ENCODE assay signal across 3 worm cellular contexts in genomic region chrII:9591071-9591470, ce11.
TF ChIP-seq lines count a peak whose summit lies in the region.

E02H1.1 (minus strand) TSS chrII:9591164.
tag-124 (plus strand) TSS chrII:9591292.

TF ChIP-seq in whole organism, L1 larva, 84 proteins besides CTCF, POLR2A, EP300 and RAD21 (continued from another document and continues in another):
- TF ChIP-seq unc-86 (tag; optimal IDR thresholded peaks at IDR 0.05; lab: Kevin White, UChicago), result peak; percentile 81
- no peak for TF ChIP-seq ces-1 (GFP tag; optimal IDR thresholded peaks at IDR 0.05; lab: Kevin White, UChicago)
- peak; percentile 95 for TF ChIP-seq sox-4 (tag; optimal IDR thresholded peaks at IDR 0.05; lab: Kevin White, UChicago)
- no peak for TF ChIP-seq sptf-1 (tag; optimal IDR thresholded peaks at IDR 0.05; lab: Kevin White, UChicago)
- peak; percentile 79 for TF ChIP-seq ztf-4 (tag; optimal IDR thresholded peaks at IDR 0.05; lab: Kevin White, UChicago)
- TF ChIP-seq nhr-20 (tag; optimal IDR thresholded peaks at IDR 0.05; lab: Kevin White, UChicago), result peak; percentile 94
- peak; percentile 37 for TF ChIP-seq C34B4.2 (tag; optimal IDR thresholded peaks at IDR 0.05; lab: Kevin White, UChicago)
- peak; percentile 93 for TF ChIP-seq nhr-47 (tag; optimal IDR thresholded peaks at IDR 0.05; lab: Kevin White, UChicago)
- TF ChIP-seq mef-2 (tag; optimal IDR thresholded peaks at IDR 0.05; lab: Kevin White, UChicago), result no peak
- TF ChIP-seq ets-5 (GFP tag; IDR thresholded peaks at IDR 0.05; lab: Robert Waterston, UW), result no peak
- peak; percentile 80 for TF ChIP-seq unc-98 (GFP tag; IDR thresholded peaks at IDR 0.05; lab: Robert Waterston, UW)
- TF ChIP-seq lin-39 (tag; optimal IDR thresholded peaks at IDR 0.05; lab: Kevin White, UChicago), result peak; percentile 62
- no peak for TF ChIP-seq nhr-76 (tag; optimal IDR thresholded peaks at IDR 0.05; lab: Kevin White, UChicago)
- TF ChIP-seq elt-2 (tag; optimal IDR thresholded peaks at IDR 0.05; lab: Kevin White, UChicago), result peak; percentile 88
- TF ChIP-seq F16B12.6 (tag; optimal IDR thresholded peaks at IDR 0.05; lab: Kevin White, UChicago), result peak; percentile 33
- TF ChIP-seq skn-1 (tag; optimal IDR thresholded peaks at IDR 0.05; lab: Kevin White, UChicago), result peak; percentile 62
- peak; percentile 96 for TF ChIP-seq fkh-4 (tag; optimal IDR thresholded peaks at IDR 0.05; lab: Kevin White, UChicago; ENCODE audit: borderline replicate concordance)
- TF ChIP-seq lir-3 (tag; optimal IDR thresholded peaks at IDR 0.05; lab: Kevin White, UChicago; ENCODE audit: poor library complexity), result peak; percentile 98
- TF ChIP-seq hlh-17 (GFP tag; optimal IDR thresholded peaks at IDR 0.05; lab: Kevin White, UChicago; ENCODE audit: borderline replicate concordance), result no peak
- TF ChIP-seq nhr-84 (tag; optimal IDR thresholded peaks at IDR 0.05; lab: Kevin White, UChicago), result no peak
- TF ChIP-seq fkh-8 (tag; optimal IDR thresholded peaks at IDR 0.05; lab: Kevin White, UChicago), result peak; percentile 84
- TF ChIP-seq unc-130 (tag; optimal IDR thresholded peaks at IDR 0.05; lab: Kevin White, UChicago), result peak; percentile 56
- TF ChIP-seq nhr-90 (tag; optimal IDR thresholded peaks at IDR 0.05; lab: Kevin White, UChicago; ENCODE audit: poor library complexity), result peak; percentile 94
- peak; percentile 73 to 76 for TF ChIP-seq lin-35 (GFP tag; optimal IDR thresholded peaks at IDR 0.05; lab: Kevin White, UChicago)
- TF ChIP-seq unc-62 (GFP tag; optimal IDR thresholded peaks at IDR 0.05; lab: Kevin White, UChicago), result no peak
- TF ChIP-seq nhr-237 (tag; optimal IDR thresholded peaks at IDR 0.05; lab: Kevin White, UChicago), result no peak
- no peak for TF ChIP-seq tlp-1 (tag; optimal IDR thresholded peaks at IDR 0.05; lab: Kevin White, UChicago)
- TF ChIP-seq ztf-11 (tag; optimal IDR thresholded peaks at IDR 0.05; lab: Kevin White, UChicago), result peak in 1 of 2 experiments; percentile 97
- no peak for TF ChIP-seq ama-1 (optimal IDR thresholded peaks at IDR 0.05; lab: Kevin White, UChicago)
- TF ChIP-seq pax-3 (tag; optimal IDR thresholded peaks at IDR 0.05; lab: Kevin White, UChicago), result peak; percentile 93
- peak; percentile 79 for TF ChIP-seq mab-9 (GFP tag; IDR thresholded peaks at IDR 0.05; lab: Robert Waterston, UW)
- peak; percentile 93 for TF ChIP-seq nhr-71 (tag; optimal IDR thresholded peaks at IDR 0.05; lab: Kevin White, UChicago)
- TF ChIP-seq ceh-82 (tag; optimal IDR thresholded peaks at IDR 0.05; lab: Kevin White, UChicago), result peak; percentile 52 to 66 (median 65)
- TF ChIP-seq C16A3.4 (tag; optimal IDR thresholded peaks at IDR 0.05; lab: Kevin White, UChicago), result peak; percentile 23
- peak; percentile 76 for TF ChIP-seq grh-1 (GFP tag; IDR thresholded peaks at IDR 0.05; lab: Robert Waterston, UW)
- TF ChIP-seq zip-4 (GFP tag; optimal IDR thresholded peaks at IDR 0.05; lab: Kevin White, UChicago), result peak; percentile 62
- TF ChIP-seq tbx-2 (tag; optimal IDR thresholded peaks at IDR 0.05; lab: Kevin White, UChicago), result peak; percentile 93
- TF ChIP-seq rnt-1 (tag; optimal IDR thresholded peaks at IDR 0.05; lab: Kevin White, UChicago), result peak; percentile 99
- TF ChIP-seq fkh-10 (GFP tag; optimal IDR thresholded peaks at IDR 0.05; lab: Kevin White, UChicago), result no peak
- TF ChIP-seq xbp-1 (tag; optimal IDR thresholded peaks at IDR 0.05; lab: Kevin White, UChicago), result peak; percentile 92
- peak; percentile 96 for TF ChIP-seq ceh-90 (tag; optimal IDR thresholded peaks at IDR 0.05; lab: Kevin White, UChicago)
- peak; percentile 61 for TF ChIP-seq fos-1 (tag; optimal IDR thresholded peaks at IDR 0.05; lab: Kevin White, UChicago)
- no peak for TF ChIP-seq pqm-1 (tag; optimal IDR thresholded peaks at IDR 0.05; lab: Kevin White, UChicago)
- TF ChIP-seq jun-1 (tag; optimal IDR thresholded peaks at IDR 0.05; lab: Kevin White, UChicago), result peak; percentile 42

TF ChIP-seq in whole organism, L3 larva, 47 proteins besides CTCF, POLR2A, EP300 and RAD21 (continued from another document):
- peak; percentile 87 for TF ChIP-seq nhr-23 (tag; optimal IDR thresholded peaks at IDR 0.05; lab: Kevin White, UChicago)
- TF ChIP-seq nhr-12 (tag; optimal IDR thresholded peaks at IDR 0.05; lab: Kevin White, UChicago), result no peak
- TF ChIP-seq sea-2 (GFP tag; optimal IDR thresholded peaks at IDR 0.05; lab: Kevin White, UChicago), result no peak
- no peak for TF ChIP-seq nhr-67 (tag; optimal IDR thresholded peaks at IDR 0.05; lab: Kevin White, UChicago)
- TF ChIP-seq elt-2 (tag; optimal IDR thresholded peaks at IDR 0.05; lab: Kevin White, UChicago), result peak; percentile 17
- TF ChIP-seq pqm-1 (tag; optimal IDR thresholded peaks at IDR 0.05; lab: Kevin White, UChicago), result peak; percentile 21
- no peak for TF ChIP-seq ztf-4 (tag; optimal IDR thresholded peaks at IDR 0.05; lab: Kevin White, UChicago)
- no peak for TF ChIP-seq ztf-11 (tag; optimal IDR thresholded peaks at IDR 0.05; lab: Kevin White, UChicago)
- peak in 1 of 2 experiments; percentile 69 for TF ChIP-seq eor-1 (tag; optimal IDR thresholded peaks at IDR 0.05; lab: Kevin White, UChicago)
- TF ChIP-seq mdl-1 (tag; optimal IDR thresholded peaks at IDR 0.05; lab: Kevin White, UChicago), result no peak
- peak; percentile 92 for TF ChIP-seq nhr-43 (tag; optimal IDR thresholded peaks at IDR 0.05; lab: Kevin White, UChicago; ENCODE audit: poor library complexity, severe bottlenecking)
- TF ChIP-seq nfya-1 (tag; optimal IDR thresholded peaks at IDR 0.05; lab: Kevin White, UChicago; ENCODE audit: insufficient read depth), result peak; percentile 72
- TF ChIP-seq nhr-237 (tag; optimal IDR thresholded peaks at IDR 0.05; lab: Kevin White, UChicago), result no peak
- TF ChIP-seq fos-1 (tag; optimal IDR thresholded peaks at IDR 0.05; lab: Kevin White, UChicago), result no peak
- no peak for TF ChIP-seq egl-5 (tag; optimal IDR thresholded peaks at IDR 0.05; lab: Kevin White, UChicago)
- TF ChIP-seq elt-3 (tag; optimal IDR thresholded peaks at IDR 0.05; lab: Kevin White, UChicago), result no peak
- no peak for TF ChIP-seq ZK546.5 (tag; optimal IDR thresholded peaks at IDR 0.05; lab: Kevin White, UChicago)
- TF ChIP-seq pha-4 (tag; optimal IDR thresholded peaks at IDR 0.05; lab: Kevin White, UChicago), result peak; percentile 77
- peak; percentile 62 for TF ChIP-seq snpc-4 (tag; optimal IDR thresholded peaks at IDR 0.05; lab: Kevin White, UChicago)
- TF ChIP-seq fkh-10 (GFP tag; optimal IDR thresholded peaks at IDR 0.05; lab: Kevin White, UChicago), result no peak
- peak; percentile 35 for TF ChIP-seq hmg-11 (tag; optimal IDR thresholded peaks at IDR 0.05; lab: Kevin White, UChicago)
- no peak for TF ChIP-seq tbx-2 (tag; optimal IDR thresholded peaks at IDR 0.05; lab: Kevin White, UChicago)
- TF ChIP-seq ceh-82 (tag; optimal IDR thresholded peaks at IDR 0.05; lab: Kevin White, UChicago), result no peak
- no peak for TF ChIP-seq egl-27 (tag; optimal IDR thresholded peaks at IDR 0.05; lab: Kevin White, UChicago)
- no peak for TF ChIP-seq ama-1 (optimal IDR thresholded peaks at IDR 0.05; lab: Kevin White, UChicago)
- no peak for TF ChIP-seq nhr-28 (tag; optimal IDR thresholded peaks at IDR 0.05; lab: Kevin White, UChicago)
- no peak for TF ChIP-seq nhr-76 (tag; optimal IDR thresholded peaks at IDR 0.05; lab: Kevin White, UChicago)

TF ChIP-seq in whole organism, young adult, 124 proteins besides CTCF, POLR2A, EP300 and RAD21 (continued from another document):
- TF ChIP-seq ceh-58 (GFP tag; IDR thresholded peaks at IDR 0.05; lab: Robert Waterston, UW), result no peak
- TF ChIP-seq madf-10 (tag; optimal IDR thresholded peaks at IDR 0.05; lab: Kevin White, UChicago), result peak; percentile 32
- peak; percentile 44 for TF ChIP-seq athp-1 (tag; optimal IDR thresholded peaks at IDR 0.05; lab: Kevin White, UChicago)
- no peak for TF ChIP-seq let-526 (GFP tag; IDR thresholded peaks at IDR 0.05; lab: Robert Waterston, UW)
- TF ChIP-seq F37B4.10 (GFP tag; IDR thresholded peaks at IDR 0.05; lab: Robert Waterston, UW), result no peak
- no peak for TF ChIP-seq T07F8.4 (tag; optimal IDR thresholded peaks at IDR 0.05; lab: Kevin White, UChicago)
- TF ChIP-seq him-1 (tag; optimal IDR thresholded peaks at IDR 0.05; lab: Kevin White, UChicago), result peak; percentile 40
- TF ChIP-seq nfya-2 (GFP tag; IDR thresholded peaks at IDR 0.05; lab: Robert Waterston, UW), result no peak
- TF ChIP-seq ztf-28 (GFP tag; IDR thresholded peaks at IDR 0.05; lab: Robert Waterston, UW), result peak; percentile 64; the same call in 1 of the 2 replicates
- TF ChIP-seq ztf-6 (GFP tag; IDR thresholded peaks at IDR 0.05; lab: Robert Waterston, UW), result 0 out of 2 replicates have a peak, but pooled peaks have one; percentile 34
- TF ChIP-seq rpc-1 (optimal IDR thresholded peaks at IDR 0.05; lab: Kevin White, UChicago), result no peak
- TF ChIP-seq rpc-1 (tag; optimal IDR thresholded peaks at IDR 0.05; lab: Kevin White, UChicago), result no peak
- peak; percentile 29 for TF ChIP-seq chd-7 (tag; optimal IDR thresholded peaks at IDR 0.05; lab: Kevin White, UChicago)
- TF ChIP-seq sdz-38 (tag; optimal IDR thresholded peaks at IDR 0.05; lab: Kevin White, UChicago), result no peak
- TF ChIP-seq sptf-2 (GFP tag; optimal IDR thresholded peaks at IDR 0.05; lab: Kevin White, UChicago), result no peak
- TF ChIP-seq B0019.2 (GFP tag; conservative IDR thresholded peaks at IDR 0.05; lab: Robert Waterston, UW), result no peak
- no peak for TF ChIP-seq ztf-26 (tag; optimal IDR thresholded peaks at IDR 0.05; lab: Kevin White, UChicago)
- no peak for TF ChIP-seq F39B2.1 (GFP tag; IDR thresholded peaks at IDR 0.05; lab: Robert Waterston, UW)
- TF ChIP-seq unc-62 (GFP tag; optimal IDR thresholded peaks at IDR 0.05; lab: Kevin White, UChicago), result no peak
- TF ChIP-seq mcd-1 (GFP tag; IDR thresholded peaks at IDR 0.05; lab: Robert Waterston, UW), result peak; percentile 63; the same call in 1 of the 2 replicates
- TF ChIP-seq aptf-2 (GFP tag; conservative IDR thresholded peaks at IDR 0.05; lab: Robert Waterston, UW), result no peak
- no peak for TF ChIP-seq hsf-1 (GFP tag; IDR thresholded peaks at IDR 0.05; lab: Robert Waterston, UW)
- peak; percentile 35 for TF ChIP-seq lin-54 (GFP tag; optimal IDR thresholded peaks at IDR 0.05; lab: Kevin White, UChicago)
- no peak for TF ChIP-seq nhr-179 (tag; optimal IDR thresholded peaks at IDR 0.05; lab: Kevin White, UChicago)
- TF ChIP-seq ceh-100 (GFP tag; IDR thresholded peaks at IDR 0.05; lab: Robert Waterston, UW), result peak; percentile 57
- TF ChIP-seq lir-1 (GFP tag; conservative IDR thresholded peaks at IDR 0.05; lab: Robert Waterston, UW), result peak; percentile 50; the same call in 1 of the 2 replicates
- TF ChIP-seq bed-2 (GFP tag; IDR thresholded peaks at IDR 0.05; lab: Robert Waterston, UW), result 0 out of 2 replicates have a peak, but pooled peaks have one; percentile 34
- TF ChIP-seq unc-130 (GFP tag; optimal IDR thresholded peaks at IDR 0.05; lab: Kevin White, UChicago), result peak; percentile 82
- TF ChIP-seq nhr-80 (tag; optimal IDR thresholded peaks at IDR 0.05; lab: Kevin White, UChicago), result no peak
- TF ChIP-seq tbp1 (GFP tag; optimal IDR thresholded peaks at IDR 0.05; lab: Kevin White, UChicago), result peak; percentile 21
- peak in 1 of 2 experiments; percentile 68 for TF ChIP-seq rec-8 (tag; optimal IDR thresholded peaks at IDR 0.05; lab: Kevin White, UChicago)
- peak; percentile 93 for TF ChIP-seq ZK185.1 (tag; optimal IDR thresholded peaks at IDR 0.05; lab: Kevin White, UChicago; ENCODE audit: poor library complexity, severe bottlenecking)
- TF ChIP-seq aptf-3 (GFP tag; IDR thresholded peaks at IDR 0.05; lab: Robert Waterston, UW), result no peak
- peak in 1 of 3 experiments; percentile 48 for TF ChIP-seq lin-35 (GFP tag; optimal IDR thresholded peaks at IDR 0.05; lab: Kevin White, UChicago)
- no peak for TF ChIP-seq F57A8.1 (GFP tag; optimal IDR thresholded peaks at IDR 0.05; lab: Kevin White, UChicago)
- TF ChIP-seq zim-3 (tag; optimal IDR thresholded peaks at IDR 0.05; lab: Kevin White, UChicago), result no peak
- no peak for TF ChIP-seq nhr-90 (tag; optimal IDR thresholded peaks at IDR 0.05; lab: Kevin White, UChicago)
- TF ChIP-seq ztf-25 (GFP tag; IDR thresholded peaks at IDR 0.05; lab: Robert Waterston, UW), result no peak
- TF ChIP-seq attf-5 (GFP tag; optimal IDR thresholded peaks at IDR 0.05; lab: Kevin White, UChicago), result no peak
